Fruit fly (Drosophila melanogaster) whole organism, embryonic: ENCODE measurements around the gene L2HGDH.

Source experiments
- CG4730 ChIP-seq: fragments of 200-800 bp; sonication (Bioruptor generic); IDR thresholded peaks from 2 replicates; pipeline ENCODE4 v1.3.6; 2022; ENCODE audit warnings: missing biosample characterization, missing genetic modification characterization
- CG5953 ChIP-seq: fragments of 200-800 bp; sonication (Bioruptor generic); IDR thresholded peaks from 2 replicates; pipeline ENCODE4 v1.3.6; 2022; ENCODE audit warnings: missing biosample characterization, missing genetic modification characterization
- Mes4 ChIP-seq: fragments of 200-800 bp; sonication (Bioruptor generic); optimal IDR thresholded peaks from 2 replicates; lab custom pipeline; 2016; ENCODE audit warnings: missing biosample characterization, missing genetic modification characterization
- Rx ChIP-seq: fragments of 200-800 bp; sonication (Bioruptor generic); IDR thresholded peaks from 2 replicates; pipeline ENCODE4 v1.3.6; 2022; ENCODE audit warnings: missing biosample characterization, missing genetic modification characterization
- dmrt11E ChIP-seq: fragments of 200-800 bp; sonication (Bioruptor generic); optimal IDR thresholded peaks from 3 replicates; lab custom pipeline; 2018; ENCODE audit warnings: missing biosample characterization, mild to moderate bottlenecking, missing genetic modification characterization, moderate library complexity
- fd96Cb ChIP-seq: fragments of 200-800 bp; sonication (Bioruptor generic); optimal IDR thresholded peaks from 2 replicates; lab custom pipeline; 2018; ENCODE audit warnings: missing biosample characterization, mild to moderate bottlenecking, missing genetic modification characterization, moderate library complexity
- shn ChIP-seq: fragments of 200-800 bp; sonication (Bioruptor generic); optimal IDR thresholded peaks from 3 replicates; lab custom pipeline; 2016; ENCODE audit warnings: missing biosample characterization, missing genetic modification characterization

- TF ChIP-seq Rx (GFP tag; lab: Robert Waterston, UW) = no peak
- TF ChIP-seq shn (GFP tag; lab: Kevin White, UChicago) = no peak
- no peak for TF ChIP-seq Mes4 (GFP tag; lab: Kevin White, UChicago)
- no peak for TF ChIP-seq fd96Cb (tag; lab: Kevin White, UChicago)
- TF ChIP-seq CG5953 (GFP tag; lab: Robert Waterston, UW) = no peak
- TF ChIP-seq CG4730 (GFP tag; lab: Robert Waterston, UW) = no peak
- TF ChIP-seq dmrt11E (tag; lab: Kevin White, UChicago) = no peak
Observed at dm6 chr2L:18985201-18986124, 11.2 kb upstream of the L2HGDH start.
